Worm (Caenorhabditis elegans) whole organism, L2 larva: ENCODE measurements around the gene C12D8.9.

Source experiments
- R02D3.7 ChIP-seq: fragments of 150-350 bp; optimal IDR thresholded peaks from 2 replicates; lab custom pipeline; 2014; ENCODE audit warnings: missing biosample characterization, missing genetic modification characterization
- aly-2 ChIP-seq: fragments of 150-350 bp; optimal IDR thresholded peaks from 2 replicates; lab custom pipeline; 2014; ENCODE audit warnings: missing biosample characterization, missing genetic modification characterization
- ama-1 ChIP-seq: fragments of 150-350 bp; optimal IDR thresholded peaks from 2 replicates; lab custom pipeline; 2018; ENCODE audit warnings: inconsistent platforms
- mdl-1 ChIP-seq, 2 experiments: fragments of 150-350 bp in 1 of 2; sonication (generic microtip) in 1 of 2; optimal IDR thresholded peaks; 2 replicates each; lab custom pipeline; 2017; ENCODE audit warnings: missing biosample characterization in 2 of 2, missing genetic modification characterization in 2 of 2
- nhr-11 ChIP-seq: fragments of 150-350 bp; optimal IDR thresholded peaks from 2 replicates; lab custom pipeline; 2014; ENCODE audit warnings: missing biosample characterization, missing genetic modification characterization
- nhr-23 ChIP-seq: fragments of 150-350 bp; optimal IDR thresholded peaks from 2 replicates; lab custom pipeline; 2014; ENCODE audit warnings: missing biosample characterization, missing genetic modification reagents, missing genetic modification characterization
- nhr-237 ChIP-seq: fragments of 150-350 bp; optimal IDR thresholded peaks from 2 replicates; lab custom pipeline; 2014; ENCODE audit warnings: missing biosample characterization, missing genetic modification characterization
- skn-1 ChIP-seq: sonication (generic microtip); optimal IDR thresholded peaks from 2 replicates; lab custom pipeline; 2017; ENCODE audit warnings: missing biosample characterization, missing genetic modification characterization
- unc-39 ChIP-seq: fragments of 150-350 bp; optimal IDR thresholded peaks from 2 replicates; lab custom pipeline; 2014; ENCODE audit warnings: missing biosample characterization, missing genetic modification characterization
- unc-55 ChIP-seq: fragments of 150-350 bp; sonication (generic microtip); optimal IDR thresholded peaks from 3 replicates; lab custom pipeline; 2014; ENCODE audit warnings: missing biosample characterization, missing genetic modification reagents, missing genetic modification characterization
- zag-1 ChIP-seq: fragments of 150-350 bp; optimal IDR thresholded peaks from 2 replicates; lab custom pipeline; 2014; ENCODE audit warnings: missing biosample characterization, missing genetic modification characterization
- ztf-11 ChIP-seq: sonication (generic microtip); optimal IDR thresholded peaks from 2 replicates; lab custom pipeline; 2017; ENCODE audit warnings: missing biosample characterization, missing genetic modification characterization
- ztf-4 ChIP-seq: fragments of 150-350 bp; optimal IDR thresholded peaks from 2 replicates; lab custom pipeline; 2014; ENCODE audit warnings: missing biosample characterization, missing genetic modification characterization

ce11 chrV:10203435-10204009, 39.5 kb downstream of the C12D8.9 start, which contains the start of gene chpf-1:
- TF ChIP-seq zag-1 (tag; lab: Kevin White, UChicago) (no peak), ama-1 (lab: Kevin White, UChicago) (peak; percentile 17), nhr-11 (no peak), skn-1 (tag; lab: Kevin White, UChicago) (no peak), aly-2 (no peak), nhr-23 (tag; lab: Kevin White, UChicago) (no peak), mdl-1 (tag; optimal IDR thresholded peaks at IDR 0.05; lab: Kevin White, UChicago) (no peak), unc-55 (no peak), unc-39 (tag; lab: Kevin White, UChicago) (no peak), ztf-11 (tag; lab: Kevin White, UChicago) (no peak), R02D3.7 (tag; lab: Kevin White, UChicago) (no peak), nhr-237 (no peak), ztf-4 (no peak)
